Worm (Caenorhabditis elegans) whole organism, late embryonic: ENCODE measurements around the gene teg-1.

Experiments
- K02D7.2 ChIP-seq: sonication (generic microtip); optimal IDR thresholded peaks from 2 replicates; lab custom pipeline; 2017; ENCODE audit warnings: mild to moderate bottlenecking, missing genetic modification characterization, missing compliant biosample characterization
- K09A11.1 ChIP-seq: sonication (generic microtip); optimal IDR thresholded peaks from 2 replicates; lab custom pipeline; 2017; ENCODE audit warnings: antibody characterized with exemption, mild to moderate bottlenecking, missing genetic modification characterization, missing compliant biosample characterization; ENCODE audit not compliant: insufficient read depth
- T23F11.4 ChIP-seq: fragments of 200-800 bp; sonication (Bioruptor generic); optimal IDR thresholded peaks from 2 replicates; lab custom pipeline; 2018; ENCODE audit warnings: mild to moderate bottlenecking, missing genetic modification characterization, missing compliant biosample characterization
- ama-1 ChIP-seq: fragments of 150-350 bp; optimal IDR thresholded peaks from 2 replicates; lab custom pipeline; 2014
- ceh-18 ChIP-seq: sonication (generic microtip); optimal IDR thresholded peaks from 2 replicates; lab custom pipeline; 2016; ENCODE audit warnings: missing genetic modification characterization, missing compliant biosample characterization
- ceh-19 ChIP-seq: fragments of 200-800 bp; sonication (Bioruptor generic); optimal IDR thresholded peaks from 2 replicates; lab custom pipeline; 2018; ENCODE audit warnings: mild to moderate bottlenecking, missing genetic modification characterization, missing compliant biosample characterization
- ceh-2 ChIP-seq: sonication (generic microtip); optimal IDR thresholded peaks from 2 replicates; lab custom pipeline; 2016; ENCODE audit warnings: missing genotype, missing genetic modification characterization, missing compliant biosample characterization
- ceh-22 ChIP-seq: sonication (generic microtip); optimal IDR thresholded peaks from 2 replicates; lab custom pipeline; 2017; ENCODE audit warnings: missing biosample characterization, missing genetic modification characterization
- ceh-31 ChIP-seq: sonication (generic microtip); optimal IDR thresholded peaks from 2 replicates; lab custom pipeline; 2016; ENCODE audit warnings: missing genetic modification characterization, missing compliant biosample characterization
- ceh-34 ChIP-seq: sonication (generic microtip); optimal IDR thresholded peaks from 2 replicates; lab custom pipeline; 2016; ENCODE audit warnings: mild to moderate bottlenecking, missing genetic modification characterization, missing compliant biosample characterization
- ceh-45 ChIP-seq: fragments of 200-800 bp; sonication (Bioruptor generic); IDR thresholded peaks from 2 replicates; pipeline ENCODE4 v1.3.6; 2022; ENCODE audit warnings: missing genetic modification reagents, missing genetic modification characterization, missing compliant biosample characterization
- ceh-6 ChIP-seq: fragments of 200-800 bp; sonication (Bioruptor generic); optimal IDR thresholded peaks from 2 replicates; lab custom pipeline; 2018; ENCODE audit warnings: mild to moderate bottlenecking, missing genetic modification characterization, missing compliant biosample characterization
- ceh-9 ChIP-seq: sonication (generic microtip); optimal IDR thresholded peaks from 2 replicates; lab custom pipeline; 2016; ENCODE audit warnings: mild to moderate bottlenecking, missing genetic modification characterization, inconsistent platforms, missing compliant biosample characterization
- che-1 ChIP-seq: sonication (generic microtip); optimal IDR thresholded peaks from 2 replicates; lab custom pipeline; 2016; ENCODE audit warnings: mild to moderate bottlenecking, missing genetic modification characterization, missing compliant biosample characterization
- dve-1 ChIP-seq: sonication (generic microtip); optimal IDR thresholded peaks from 2 replicates; lab custom pipeline; 2017; ENCODE audit warnings: antibody characterized with exemption, mild to moderate bottlenecking, missing genetic modification characterization, missing compliant biosample characterization
- ets-4 ChIP-seq: sonication (generic microtip); optimal IDR thresholded peaks from 2 replicates; lab custom pipeline; 2016; ENCODE audit warnings: missing genetic modification characterization, missing compliant biosample characterization
- eyg-1 ChIP-seq: sonication (generic microtip); optimal IDR thresholded peaks from 2 replicates; lab custom pipeline; 2016; ENCODE audit warnings: missing genotype, missing genetic modification characterization, missing compliant biosample characterization
- fax-1 ChIP-seq: sonication (generic microtip); optimal IDR thresholded peaks from 2 replicates; lab custom pipeline; 2016; ENCODE audit warnings: missing genotype, missing genetic modification characterization, missing compliant biosample characterization
- fkh-10 ChIP-seq: fragments of 150-350 bp; optimal IDR thresholded peaks from 2 replicates; lab custom pipeline; 2014; ENCODE audit warnings: missing biosample characterization, missing genetic modification reagents, missing genetic modification characterization
- gmeb-2 ChIP-seq: sonication (generic microtip); optimal IDR thresholded peaks from 2 replicates; lab custom pipeline; 2016; ENCODE audit warnings: missing genetic modification characterization, inconsistent platforms, missing compliant biosample characterization
- hlh-13 ChIP-seq: fragments of 200-800 bp; sonication (Bioruptor generic); optimal IDR thresholded peaks from 2 replicates; lab custom pipeline; 2018; ENCODE audit warnings: mild to moderate bottlenecking, missing genetic modification characterization, missing compliant biosample characterization
- hlh-6 ChIP-seq: sonication (generic microtip); optimal IDR thresholded peaks from 2 replicates; lab custom pipeline; 2016; ENCODE audit warnings: missing genotype, missing genetic modification characterization, missing compliant biosample characterization
- hlh-8 ChIP-seq: sonication (generic microtip); optimal IDR thresholded peaks from 2 replicates; lab custom pipeline; 2016; ENCODE audit warnings: missing genotype, missing genetic modification characterization, missing compliant biosample characterization
- madf-2 ChIP-seq: sonication (generic microtip); optimal IDR thresholded peaks from 2 replicates; lab custom pipeline; 2017; ENCODE audit warnings: missing genetic modification characterization, missing compliant biosample characterization
- mec-3 ChIP-seq: sonication (generic microtip); optimal IDR thresholded peaks from 2 replicates; lab custom pipeline; 2016; ENCODE audit warnings: borderline replicate concordance, missing genetic modification characterization, missing compliant biosample characterization
- nfya-1 ChIP-seq: sonication (generic microtip); optimal IDR thresholded peaks from 2 replicates; lab custom pipeline; 2017; ENCODE audit warnings: missing genetic modification characterization, mild to moderate bottlenecking, missing compliant biosample characterization, antibody characterized with exemption, moderate library complexity
- nhr-11 ChIP-seq: fragments of 150-350 bp; optimal IDR thresholded peaks from 2 replicates; lab custom pipeline; 2014; ENCODE audit warnings: missing biosample characterization, missing genetic modification characterization
- odd-2 ChIP-seq: sonication (generic microtip); optimal IDR thresholded peaks from 2 replicates; lab custom pipeline; 2017; ENCODE audit warnings: antibody characterized with exemption, mild to moderate bottlenecking, missing genetic modification characterization, missing compliant biosample characterization
- pat-9 ChIP-seq: fragments of 200-800 bp; sonication (Bioruptor generic); optimal IDR thresholded peaks from 2 replicates; lab custom pipeline; 2018; ENCODE audit warnings: mild to moderate bottlenecking, missing genetic modification characterization, moderate library complexity, missing compliant biosample characterization
- pha-4 ChIP-seq: fragments of 150-350 bp; optimal IDR thresholded peaks from 2 replicates; lab custom pipeline; 2018; ENCODE audit warnings: missing biosample characterization, missing genetic modification reagents, missing genetic modification characterization
- pqm-1 ChIP-seq: sonication (generic microtip); optimal IDR thresholded peaks from 2 replicates; lab custom pipeline; 2016; ENCODE audit warnings: missing genetic modification characterization, missing compliant biosample characterization
- pros-1 ChIP-seq: fragments of 150-350 bp; optimal IDR thresholded peaks from 2 replicates; lab custom pipeline; 2014; ENCODE audit warnings: missing biosample characterization, missing genetic modification reagents, missing genetic modification characterization
- ref-2 ChIP-seq: sonication (generic microtip); optimal IDR thresholded peaks from 2 replicates; lab custom pipeline; 2016; ENCODE audit warnings: missing genetic modification characterization, missing compliant biosample characterization
- sdc-2 ChIP-seq: sonication (generic microtip); optimal IDR thresholded peaks from 2 replicates; lab custom pipeline; 2016; ENCODE audit warnings: missing genotype, missing genetic modification characterization, missing compliant biosample characterization
- sox-2 ChIP-seq: fragments of 200-800 bp; sonication (Bioruptor generic); IDR thresholded peaks from 2 replicates; pipeline ENCODE4 v1.3.6; 2022; ENCODE audit warnings: missing genetic modification reagents, missing genetic modification characterization, missing compliant biosample characterization
- sox-4 ChIP-seq: sonication (generic microtip); optimal IDR thresholded peaks from 2 replicates; lab custom pipeline; 2017; ENCODE audit warnings: mild to moderate bottlenecking, missing genetic modification characterization, inconsistent platforms, missing compliant biosample characterization
- tbx-2 ChIP-seq: sonication (generic microtip); optimal IDR thresholded peaks from 2 replicates; lab custom pipeline; 2016; ENCODE audit warnings: missing genetic modification characterization, missing compliant biosample characterization
- tbx-7 ChIP-seq: sonication (generic microtip); optimal IDR thresholded peaks from 2 replicates; lab custom pipeline; 2016; ENCODE audit warnings: missing genotype, missing genetic modification characterization, missing compliant biosample characterization
- unc-42 ChIP-seq: sonication (generic microtip); optimal IDR thresholded peaks from 2 replicates; lab custom pipeline; 2016; ENCODE audit warnings: missing genotype, missing genetic modification characterization, missing compliant biosample characterization
- unc-55 ChIP-seq: sonication (generic microtip); optimal IDR thresholded peaks from 2 replicates; lab custom pipeline; 2017; ENCODE audit warnings: missing biosample characterization, missing genetic modification reagents, missing genetic modification characterization
- unc-86 ChIP-seq: sonication (generic microtip); optimal IDR thresholded peaks from 2 replicates; lab custom pipeline; 2016; ENCODE audit warnings: missing genetic modification characterization, missing compliant biosample characterization

The teg-1 gene

ce11 chrIII:11336072-11336471, 18.0 kb upstream of the teg-1 start:
- TF ChIP-seq ets-4 (tag; lab: Kevin White, UChicago) (no peak), ceh-19 (GFP tag; lab: Kevin White, UChicago) (no peak), fkh-10 (GFP tag; lab: Kevin White, UChicago) (no peak), ceh-18 (tag; lab: Kevin White, UChicago) (no peak), K02D7.2 (tag; lab: Kevin White, UChicago) (no peak), hlh-8 (tag; lab: Kevin White, UChicago) (no peak), pros-1 (no peak), ceh-34 (no peak), ceh-22 (no peak), hlh-6 (no peak), unc-42 (tag; lab: Kevin White, UChicago) (no peak), ama-1 (lab: Kevin White, UChicago) (no peak), sdc-2 (no peak), sox-4 (no peak)

- TF ChIP-seq ceh-6 (GFP tag; lab: Kevin White, UChicago) (no peak), K02D7.2 (tag; lab: Kevin White, UChicago) (no peak), pqm-1 (tag; lab: Kevin White, UChicago) (no peak), K09A11.1 (tag; lab: Kevin White, UChicago) (no peak), ceh-18 (tag; lab: Kevin White, UChicago) (peak; percentile 28), hlh-13 (no peak), pat-9 (tag; lab: Kevin White, UChicago) (no peak), fax-1 (no peak), ref-2 (tag; lab: Kevin White, UChicago) (peak; percentile 40), ceh-31 (tag; lab: Kevin White, UChicago) (peak; percentile 24), unc-42 (tag; lab: Kevin White, UChicago) (peak; percentile 48), tbx-7 (tag; lab: Kevin White, UChicago) (no peak), unc-55 (no peak), tbx-2 (tag; lab: Kevin White, UChicago) (no peak), che-1 (tag; lab: Kevin White, UChicago) (no peak), nhr-11 (no peak), dve-1 (no peak), ama-1 (lab: Kevin White, UChicago) (no peak), mec-3 (tag; lab: Kevin White, UChicago) (no peak), unc-86 (tag; lab: Kevin White, UChicago) (no peak), odd-2 (no peak), ceh-2 (tag; lab: Kevin White, UChicago) (no peak)
Observed at ce11 chrIII:11334346-11334745, 16.3 kb upstream of the teg-1 start.

- TF ChIP-seq sox-2 (GFP tag; lab: Robert Waterston, UW) (no peak), unc-42 (tag; lab: Kevin White, UChicago) (peak; percentile 85)
Observed at ce11 chrIII:11333032-11333732, 15.2 kb upstream of the teg-1 start, which contains the start of gene T28D6.5. TSS of gene T28D6.5 (plus strand) at chrIII:11333682.

ce11 chrIII:11332306-11332705, 14.3 kb upstream of the teg-1 start:
- TF ChIP-seq ceh-9 (no peak), ceh-31 (tag; lab: Kevin White, UChicago) (no peak), sox-4 (no peak), che-1 (tag; lab: Kevin White, UChicago) (no peak), eyg-1 (tag; lab: Kevin White, UChicago) (no peak), tbx-7 (tag; lab: Kevin White, UChicago) (no peak), ceh-22 (no peak), ceh-45 (GFP tag; lab: Robert Waterston, UW) (no peak), ceh-19 (GFP tag; lab: Kevin White, UChicago) (no peak), nfya-1 (no peak), madf-2 (no peak), gmeb-2 (tag; lab: Kevin White, UChicago) (no peak), T23F11.4 (GFP tag; lab: Kevin White, UChicago) (no peak), pha-4 (tag; lab: Kevin White, UChicago) (no peak)
